Fruit fly (Drosophila melanogaster): ENCODE data around the gene CG18542.

DNA sequence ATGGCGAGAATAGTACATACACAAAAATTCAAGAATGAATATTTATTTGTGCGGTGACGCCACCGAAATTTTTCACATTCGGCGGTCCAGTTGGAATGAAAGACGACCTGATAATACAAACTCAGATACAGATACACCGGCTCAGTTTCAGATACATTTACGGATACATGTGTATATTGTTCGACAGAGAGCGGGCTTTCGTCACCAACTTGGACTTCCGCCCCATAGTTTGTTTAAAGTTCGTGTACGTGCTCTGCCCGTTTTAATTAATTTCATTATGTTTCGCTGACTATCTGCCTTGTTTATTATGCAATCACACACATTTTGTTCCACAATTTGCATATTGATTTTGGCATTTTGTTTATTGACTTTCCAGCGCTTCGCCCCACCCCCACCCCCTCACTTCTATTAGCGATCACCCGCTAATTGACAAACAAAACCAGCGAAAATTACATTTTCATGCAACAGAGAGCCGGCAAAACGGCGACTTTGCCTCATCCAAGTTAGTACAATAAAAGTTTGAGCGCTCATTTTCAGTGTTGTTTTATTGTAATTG lies 15.7 kb downstream of the CG18542 start:
- TF ChIP-seq kay (GFP tag; ENCODE audit: borderline replicate concordance) (no peak), toe (GFP tag; optimal IDR thresholded peaks at IDR 0.05) (no peak), CG11617 (GFP tag; optimal IDR thresholded peaks at IDR 0.05) (no peak)
